Worm (Caenorhabditis elegans) whole organism, dauer: ENCODE results near the gene F33D4.6.

ENCODE experiments used
- unc-62 ChIP-seq: sonication (generic microtip); optimal IDR thresholded peaks from 2 replicates; lab custom pipeline; 2017; ENCODE audit warnings: missing biosample characterization, missing genetic modification reagents, missing genetic modification characterization

Gene F33D4.6

DNA sequence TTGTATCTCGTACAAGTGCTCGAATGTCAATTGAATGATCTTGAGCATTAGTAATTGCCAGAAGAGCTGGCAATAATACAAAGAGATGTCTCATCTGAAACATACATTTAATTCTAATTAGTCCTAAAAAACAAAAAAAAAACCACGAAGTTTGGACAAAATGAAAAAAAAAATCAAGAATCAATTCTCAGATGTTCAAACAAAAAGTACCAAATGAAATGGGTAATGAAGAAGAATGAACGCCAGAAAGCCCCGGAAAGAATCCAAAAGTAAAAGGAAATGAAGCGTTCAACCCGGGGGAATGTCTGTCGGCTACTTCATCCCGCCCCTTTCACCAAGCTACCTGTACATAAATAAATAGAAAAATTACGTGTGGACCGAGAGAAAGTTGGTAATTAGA is at the start of gene F33D4.6:
Gene F33D4.6 (minus strand): TSS at position 101 of the 400 bp plus-strand sequence.
- TF ChIP-seq unc-62 (GFP tag; lab: Kevin White, UChicago): no peak

DNA sequence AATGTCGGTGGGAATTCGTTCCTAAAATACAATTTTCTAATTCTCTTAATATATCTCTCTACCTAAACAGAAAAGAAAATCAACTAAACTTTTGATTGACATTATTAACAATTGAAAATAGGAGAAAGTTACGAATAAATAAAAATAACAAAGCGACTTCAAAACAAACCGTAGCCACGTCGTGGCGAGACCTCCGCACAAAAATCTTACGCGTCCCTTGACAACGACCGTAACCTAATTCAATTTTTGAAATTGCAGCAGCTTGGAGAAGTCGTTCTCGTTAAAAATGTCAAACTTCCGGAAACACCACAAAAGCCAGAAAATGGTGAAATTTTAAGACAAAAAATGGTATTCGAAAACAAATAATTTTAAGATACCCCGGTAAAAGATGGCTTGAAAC is 46.5 kb upstream of the F33D4.6 start:
- TF ChIP-seq unc-62 (GFP tag; lab: Kevin White, UChicago): no peak

DNA sequence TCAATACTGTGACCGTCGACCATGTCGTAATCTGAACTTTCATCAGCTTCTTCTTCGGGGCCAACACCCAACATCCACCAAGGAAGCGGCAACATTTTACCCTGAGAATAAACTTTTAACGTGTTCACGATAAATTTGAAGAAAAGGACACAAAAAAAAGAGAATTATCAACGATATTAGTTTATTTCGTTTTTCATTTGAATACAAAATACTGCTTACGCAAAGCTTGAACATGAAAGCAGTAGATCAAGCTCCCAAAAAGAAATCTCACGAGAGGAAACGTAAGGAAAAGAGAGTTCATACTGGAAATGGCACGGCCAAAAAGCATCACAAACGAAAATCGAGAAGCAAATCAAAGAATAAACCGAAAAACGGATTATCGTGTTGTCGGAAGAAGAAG is 45.9 kb upstream of the F33D4.6 start, which contains the start of the genes C46A5.6 and C46A5.1:
Gene C46A5.6 (minus strand): TSS at position 101 of the 400 bp plus-strand sequence.
Gene C46A5.1 (plus strand): TSS at position 184 of the 400 bp plus-strand sequence.
- TF ChIP-seq unc-62 (GFP tag; lab: Kevin White, UChicago): no peak

DNA sequence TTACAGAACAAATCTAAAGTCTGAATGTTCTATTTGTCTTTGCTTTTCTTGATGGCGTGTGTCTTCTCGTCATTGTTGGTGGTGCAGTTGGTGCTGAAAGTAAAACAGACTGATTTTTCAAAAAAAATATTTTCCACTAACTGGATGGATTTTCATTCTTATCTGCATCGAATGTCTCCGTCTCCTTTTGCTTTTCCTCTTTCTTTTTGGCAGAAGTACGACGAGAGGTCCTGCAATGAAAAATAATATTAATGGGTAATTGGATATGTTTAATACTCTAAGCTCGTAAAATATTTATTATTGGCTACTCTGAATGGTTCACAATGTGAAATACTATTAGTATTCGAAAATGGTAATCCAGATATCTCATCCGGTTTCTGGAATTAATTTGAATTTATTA is 42.3 kb upstream of the F33D4.6 start, which contains the start of gene del-7:
Gene del-7 (plus strand): TSS at position 301 of the 400 bp plus-strand sequence.
- no peak for TF ChIP-seq unc-62 (GFP tag; lab: Kevin White, UChicago)

- TF ChIP-seq unc-62 (GFP tag; lab: Kevin White, UChicago): no peak
Observed at ce11 chrIV:7759527-7759926, 41.7 kb upstream of the F33D4.6 start, which contains the start of gene dsb-3. Gene dsb-3 (minus strand): TSS chrIV:7759627.

ce11 chrIV:7757245-7757644 is 39.4 kb upstream of the F33D4.6 start, which contains the start of gene C46A5.4:
Gene C46A5.4 (minus strand): TSS chrIV:7757345.
- TF ChIP-seq unc-62 (GFP tag; lab: Kevin White, UChicago): no peak

DNA sequence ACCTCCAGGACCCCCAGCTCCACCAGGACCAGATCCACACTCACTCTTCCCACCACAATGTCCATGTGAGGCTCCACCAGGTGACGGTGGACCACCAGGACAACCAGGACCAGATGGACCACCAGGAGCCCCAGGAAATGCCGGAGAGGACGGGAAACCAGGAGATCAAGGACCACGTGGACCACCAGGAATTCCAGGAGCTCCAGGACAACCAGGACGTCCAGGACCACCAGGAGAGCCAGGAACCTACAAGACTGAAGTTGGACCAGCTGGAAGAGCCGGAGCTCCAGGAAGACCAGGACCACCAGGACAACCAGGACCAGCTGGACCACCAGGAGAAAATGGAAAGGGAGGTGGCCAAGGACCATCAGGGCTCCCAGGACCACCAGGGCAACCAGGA is 36.3 kb upstream of the F33D4.6 start:
- no peak for TF ChIP-seq unc-62 (GFP tag; lab: Kevin White, UChicago)

ce11 chrIV:7753108-7753507 is 35.3 kb upstream of the F33D4.6 start, which contains the start of gene col-14:
Gene col-14 (plus strand): TSS chrIV:7753408.
- no peak for TF ChIP-seq unc-62 (GFP tag; lab: Kevin White, UChicago)

- no peak for TF ChIP-seq unc-62 (GFP tag; lab: Kevin White, UChicago)
Observed at ce11 chrIV:7747838-7748237, 30.0 kb upstream of the F33D4.6 start, which contains the start of gene klo-1. Gene klo-1 (minus strand): TSS chrIV:7748225.

DNA sequence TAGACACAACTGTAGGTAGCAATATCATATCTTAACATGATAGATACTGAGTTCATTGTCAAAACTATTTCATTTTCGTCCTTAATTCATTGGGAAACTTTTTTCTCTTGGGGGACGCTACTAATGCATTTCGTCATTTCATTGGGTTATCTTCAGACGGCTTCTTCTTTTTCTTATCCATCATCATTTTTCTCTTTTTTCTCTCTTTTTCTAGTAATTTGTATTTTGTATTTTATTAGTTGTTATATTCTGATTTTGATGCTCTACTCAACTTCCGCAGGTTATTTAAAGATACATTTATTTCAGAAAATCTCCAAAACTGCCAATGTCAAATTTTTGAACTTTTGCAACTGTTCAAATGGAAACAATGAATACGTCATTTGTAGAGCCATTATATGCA is 25.7 kb upstream of the F33D4.6 start, which contains the start of gene npr-35:
Gene npr-35 (plus strand): TSS at position 301 of the 400 bp plus-strand sequence.
- no peak for TF ChIP-seq unc-62 (GFP tag; lab: Kevin White, UChicago)

DNA sequence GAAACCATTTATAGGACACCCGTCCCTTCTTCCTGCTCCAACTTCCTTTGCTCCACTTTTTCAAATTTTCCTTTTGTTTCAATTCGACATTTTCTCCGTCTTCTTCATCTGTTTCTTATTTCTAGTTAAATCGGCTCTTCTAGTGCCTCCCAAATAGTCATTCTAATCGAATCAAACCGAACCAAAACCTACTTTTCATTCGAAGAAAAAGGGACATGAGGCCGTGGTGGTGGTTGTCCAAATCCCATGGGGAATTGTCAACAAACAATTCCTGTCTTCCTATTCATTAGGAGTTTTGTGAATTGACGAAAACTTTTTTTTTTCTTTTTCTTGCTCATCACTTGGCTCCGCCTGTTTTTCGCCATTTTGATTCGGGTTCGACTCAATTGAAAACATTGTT is 18.8 kb upstream of the F33D4.6 start:
- TF ChIP-seq unc-62 (GFP tag; lab: Kevin White, UChicago): no peak

DNA sequence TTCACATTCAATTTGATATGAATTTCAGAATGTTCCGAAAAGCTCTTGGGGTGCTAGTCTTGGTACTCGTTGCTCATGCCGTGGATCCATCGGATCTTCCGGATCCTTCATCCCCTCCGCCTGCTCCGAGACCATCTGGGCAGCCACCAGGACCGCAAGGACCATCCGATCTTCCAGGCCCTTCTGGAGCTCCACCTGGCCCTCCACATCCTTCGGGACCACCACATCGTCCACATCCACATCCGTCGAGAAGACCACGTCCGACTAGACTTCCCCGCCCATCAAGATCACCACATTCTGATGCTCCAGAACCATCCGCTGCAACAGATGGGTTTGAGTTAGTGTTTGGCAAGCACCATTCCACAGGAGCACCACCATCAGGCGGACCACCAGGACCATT is 16.8 kb upstream of the F33D4.6 start, which contains the start of gene clx-1:
Gene clx-1 (plus strand): TSS at position 30 of the 400 bp plus-strand sequence.
- no peak for TF ChIP-seq unc-62 (GFP tag; lab: Kevin White, UChicago)

- TF ChIP-seq unc-62 (GFP tag; lab: Kevin White, UChicago): no peak
Observed at ce11 chrIV:7734173-7734572, 16.4 kb upstream of the F33D4.6 start.

DNA sequence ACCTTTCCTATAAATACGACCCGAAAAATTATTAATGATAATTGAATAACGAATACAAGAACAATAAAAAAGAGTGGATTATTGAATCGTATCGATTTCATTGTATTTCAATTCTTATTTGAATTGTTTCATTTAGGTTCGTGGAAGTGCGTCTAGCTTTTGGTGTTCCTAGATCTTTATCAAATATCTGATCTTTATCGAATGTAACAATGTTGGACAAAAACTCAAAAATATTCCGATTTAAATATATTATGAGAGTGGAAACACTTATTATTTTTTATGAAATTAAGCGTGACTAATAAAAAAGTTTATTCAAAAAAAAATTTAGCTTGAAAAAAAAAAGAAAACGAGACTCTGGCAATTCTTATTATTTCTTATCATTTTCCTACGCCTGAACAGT is 14.1 kb upstream of the F33D4.6 start, which contains the start of the genes C50F7.9 and C50F7.3:
Gene C50F7.9 (minus strand): TSS at position 101 of the 400 bp plus-strand sequence.
Gene C50F7.3 (plus strand): TSS at position 370 of the 400 bp plus-strand sequence.
- no peak for TF ChIP-seq unc-62 (GFP tag; lab: Kevin White, UChicago)

- TF ChIP-seq unc-62 (GFP tag; lab: Kevin White, UChicago): no peak
Observed at ce11 chrIV:7728402-7728963, 10.7 kb upstream of the F33D4.6 start, which contains the start of gene sucg-1. Gene sucg-1 (plus strand): TSS chrIV:7728913.

DNA sequence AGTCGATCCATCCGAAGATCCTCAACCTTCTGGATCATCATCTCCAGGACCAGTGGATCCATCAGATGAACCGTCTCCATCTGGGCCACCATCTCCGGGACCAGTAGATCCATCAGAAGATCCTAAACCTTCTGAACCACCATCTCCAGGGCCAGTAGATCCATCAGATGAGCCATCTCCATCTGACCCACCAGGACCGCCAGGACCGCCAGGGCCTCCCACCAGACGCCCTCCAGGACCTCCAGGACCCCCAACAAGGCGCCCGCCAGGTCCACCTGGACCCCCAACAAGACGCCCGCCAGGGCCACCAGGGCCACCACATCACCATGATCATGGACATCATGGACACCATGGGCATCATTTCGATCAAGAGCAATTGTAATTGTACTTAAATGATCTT is 9.4 kb upstream of the F33D4.6 start:
- TF ChIP-seq unc-62 (GFP tag; lab: Kevin White, UChicago): no peak

ce11 chrIV:7726325-7726724 is 8.5 kb upstream of the F33D4.6 start, which contains the start of gene C50F7.5:
Gene C50F7.5 (plus strand): TSS chrIV:7726719.
- TF ChIP-seq unc-62 (GFP tag; lab: Kevin White, UChicago): no peak
